Fruit fly (Drosophila melanogaster): ENCODE results near the gene Cpr64Ac.

The Cpr64Ac gene

dm6 chr3L:4228187-4228836 lies 15.6 kb upstream of the Cpr64Ac start (continued):
- TF ChIP-seq OdsH (GFP tag; optimal IDR thresholded peaks at IDR 0.05) (peak; percentile 98), CG7368 (GFP tag; optimal IDR thresholded peaks at IDR 0.05) (peak; percentile 98), CG10631 (GFP tag; optimal IDR thresholded peaks at IDR 0.05) (peak; percentile 99), CG6276 (GFP tag; optimal IDR thresholded peaks at IDR 0.05) (peak; percentile 99), acj6 (GFP tag; optimal IDR thresholded peaks at IDR 0.05) (peak; percentile 98), CG15336 (GFP tag; IDR thresholded peaks at IDR 0.05) (peak; percentile 100), esn (GFP tag; optimal IDR thresholded peaks at IDR 0.05) (peak; percentile 98), Sox102F (GFP tag; optimal IDR thresholded peaks at IDR 0.05) (peak; percentile 95), CG11902 (GFP tag; optimal IDR thresholded peaks at IDR 0.05) (peak; percentile 97), CG3919 (GFP tag; optimal IDR thresholded peaks at IDR 0.05) (peak; percentile 99), CG6163 (GFP tag; IDR thresholded peaks at IDR 0.05) (peak; percentile 99), svp (GFP tag) (peak; percentile 99), cyc (GFP tag; optimal IDR thresholded peaks at IDR 0.05) (peak; percentile 97), CG4318 (GFP tag; optimal IDR thresholded peaks at IDR 0.05) (peak; percentile 99), salr (GFP tag; optimal IDR thresholded peaks at IDR 0.05) (peak; percentile 96 to 98), CG9139 (GFP tag; optimal IDR thresholded peaks at IDR 0.05) (peak; percentile 98), lz (GFP tag; optimal IDR thresholded peaks at IDR 0.05) (peak; percentile 98), net (GFP tag; optimal IDR thresholded peaks at IDR 0.05) (peak; percentile 98), Sox14 (GFP tag; optimal IDR thresholded peaks at IDR 0.05) (peak; percentile 99), CG34406 (GFP tag; optimal IDR thresholded peaks at IDR 0.05) (peak; percentile 97), Eip93F (GFP tag; optimal IDR thresholded peaks at IDR 0.05) (peak; percentile 88), CG31627 (GFP tag; optimal IDR thresholded peaks at IDR 0.05) (peak; percentile 95), Ets21C (GFP tag; optimal IDR thresholded peaks at IDR 0.05) (peak; percentile 91), Blimp-1 (GFP tag; optimal IDR thresholded peaks at IDR 0.05) (peak; percentile 89), eg (GFP tag; IDR thresholded peaks at IDR 0.05) (peak; percentile 99), vri (GFP tag; optimal IDR thresholded peaks at IDR 0.05) (peak; percentile 88), dsx (GFP tag; optimal IDR thresholded peaks at IDR 0.05; ENCODE audit: poor library complexity, severe bottlenecking) (peak; percentile 98)

dm6 chr3L:4227164-4227563 lies 14.4 kb upstream of the Cpr64Ac start, which contains the start of gene CG46460:
CG46460 (minus strand) TSS chr3L:4227302.
- TF ChIP-seq CG10669 (GFP tag; optimal IDR thresholded peaks at IDR 0.05) (peak; percentile 26), Eip93F (GFP tag; optimal IDR thresholded peaks at IDR 0.05) (no peak), CG9139 (GFP tag; optimal IDR thresholded peaks at IDR 0.05) (peak; percentile 11), Sox14 (GFP tag; optimal IDR thresholded peaks at IDR 0.05) (no peak), esn (GFP tag; optimal IDR thresholded peaks at IDR 0.05) (peak; percentile 20), lz (GFP tag; optimal IDR thresholded peaks at IDR 0.05) (peak; percentile 49), Gug (GFP tag; IDR thresholded peaks at IDR 0.05) (0 out of 2 replicates have a peak, but pooled peaks have one; percentile 9), Smox (GFP tag; optimal IDR thresholded peaks at IDR 0.05) (peak; percentile 8), ss (GFP tag; optimal IDR thresholded peaks at IDR 0.05) (peak in 1 of 2 experiments; percentile 7), svp (GFP tag) (peak; percentile 83), Eip75B (GFP tag; optimal IDR thresholded peaks at IDR 0.05) (peak; percentile 31), CG1621 (tag; optimal IDR thresholded peaks at IDR 0.05) (peak; percentile 94), cyc (GFP tag; optimal IDR thresholded peaks at IDR 0.05) (peak; percentile 25), eg (GFP tag; IDR thresholded peaks at IDR 0.05) (peak; percentile 45; the same call in 1 of the 3 replicates), topi (GFP tag; optimal IDR thresholded peaks at IDR 0.05) (peak; percentile 11), CG3032 (tag; optimal IDR thresholded peaks at IDR 0.05) (peak; percentile 4), Sox102F (GFP tag; optimal IDR thresholded peaks at IDR 0.05) (peak; percentile 26), Ets21C (GFP tag; optimal IDR thresholded peaks at IDR 0.05) (peak; percentile 26), CG32006 (GFP tag; optimal IDR thresholded peaks at IDR 0.05) (no peak), CG31627 (GFP tag; optimal IDR thresholded peaks at IDR 0.05) (peak; percentile 39), CG6163 (GFP tag; IDR thresholded peaks at IDR 0.05) (0 out of 3 replicates have a peak, but pooled peaks have one; percentile 16), Met (GFP tag; optimal IDR thresholded peaks at IDR 0.05) (peak; percentile 36), Sox15 (GFP tag; optimal IDR thresholded peaks at IDR 0.05) (no peak), Ets96B (tag; optimal IDR thresholded peaks at IDR 0.05) (peak; percentile 25), CG8632 (GFP tag; optimal IDR thresholded peaks at IDR 0.05) (no peak), CG16779 (tag; optimal IDR thresholded peaks at IDR 0.05) (peak; percentile 1), net (GFP tag; optimal IDR thresholded peaks at IDR 0.05) (no peak), CG3919 (GFP tag; optimal IDR thresholded peaks at IDR 0.05) (no peak), Blimp-1 (GFP tag; optimal IDR thresholded peaks at IDR 0.05) (peak; percentile 17), acj6 (GFP tag; optimal IDR thresholded peaks at IDR 0.05) (peak; percentile 5)
